Worm (Caenorhabditis elegans): ENCODE results near the gene mex-1.
A peak's percentile ranks its signal among the peaks of the same experiment; 100 is the strongest.

Gene mex-1

DNA sequence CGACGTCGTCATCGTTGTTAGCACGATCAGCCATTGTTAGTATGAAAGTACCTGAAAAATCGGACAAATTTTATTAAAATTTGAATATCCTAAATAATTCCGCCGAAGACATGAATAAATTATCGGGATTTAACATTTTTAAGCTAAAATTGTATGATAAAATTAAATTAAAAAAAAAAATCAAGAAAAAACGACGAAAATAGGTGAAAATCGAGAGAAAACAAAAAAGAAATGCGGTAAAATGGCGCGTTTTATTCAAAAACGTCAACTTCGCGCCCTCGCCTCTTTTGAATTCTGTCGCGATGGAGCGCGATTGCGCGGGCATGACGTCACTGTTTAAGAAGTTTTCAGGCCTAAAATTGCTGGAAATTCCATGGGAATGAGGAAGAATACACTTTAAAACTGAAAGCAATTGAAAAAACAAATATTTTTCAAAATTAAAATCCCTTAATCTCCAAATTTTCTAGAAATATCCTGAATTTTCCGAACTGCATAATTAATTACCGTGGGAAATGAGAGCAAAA, 38.2 kb downstream of the mex-1 start, which contains the start of gene mcm-2:
TSS of gene mcm-2 (minus strand) at position 51 of the 524 bp plus-strand sequence.
- TF ChIP-seq ztf-23 (GFP tag; IDR thresholded peaks at IDR 0.05): 0 out of 2 replicates have a peak, but pooled peaks have one; percentile 25
- TF ChIP-seq flt-1 (GFP tag; IDR thresholded peaks at IDR 0.05): no peak
- TF ChIP-seq T22C8.4 (GFP tag; IDR thresholded peaks at IDR 0.05): no peak
- no peak for TF ChIP-seq cog-1 (tag; optimal IDR thresholded peaks at IDR 0.05)

DNA sequence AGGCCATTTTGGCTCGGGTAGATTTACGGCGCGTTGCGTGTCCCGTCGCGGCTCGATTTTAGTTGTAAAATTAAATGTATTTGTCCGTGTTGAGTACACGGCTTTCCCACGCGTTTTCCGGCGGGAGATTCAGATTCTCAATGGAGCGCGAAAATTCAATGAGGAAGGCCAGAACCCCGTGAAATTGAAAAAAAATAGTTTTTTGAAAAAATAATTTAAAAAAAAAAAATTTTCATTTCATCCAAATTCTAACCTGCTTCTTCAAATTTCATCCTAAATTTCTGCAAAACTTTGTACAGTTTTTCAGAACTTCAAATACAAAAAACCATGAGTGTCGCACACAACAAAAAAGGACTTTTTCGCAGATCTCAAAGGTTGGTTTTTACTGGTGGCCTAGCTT, 40.3 kb downstream of the mex-1 start, which contains the start of gene glb-29:
TSS of gene glb-29 (plus strand) at position 301 of the 400 bp plus-strand sequence.
- TF ChIP-seq flt-1 (GFP tag; IDR thresholded peaks at IDR 0.05) (no peak), ref-1 (GFP tag; conservative IDR thresholded peaks at IDR 0.05) (no peak), klf-2 (GFP tag; conservative IDR thresholded peaks at IDR 0.05) (no peak), ztf-23 (GFP tag; IDR thresholded peaks at IDR 0.05) (no peak), med-1 (GFP tag; optimal IDR thresholded peaks at IDR 0.05; ENCODE audit: insufficient read depth) (no peak), T22C8.4 (GFP tag; IDR thresholded peaks at IDR 0.05) (no peak), ztf-29 (GFP tag; IDR thresholded peaks at IDR 0.05) (no peak), cog-1 (tag; optimal IDR thresholded peaks at IDR 0.05) (no peak), tab-1 (GFP tag; IDR thresholded peaks at IDR 0.05) (no peak)
